ENCODE assay signal across 2 worm cellular contexts in the genomic region with DNA sequence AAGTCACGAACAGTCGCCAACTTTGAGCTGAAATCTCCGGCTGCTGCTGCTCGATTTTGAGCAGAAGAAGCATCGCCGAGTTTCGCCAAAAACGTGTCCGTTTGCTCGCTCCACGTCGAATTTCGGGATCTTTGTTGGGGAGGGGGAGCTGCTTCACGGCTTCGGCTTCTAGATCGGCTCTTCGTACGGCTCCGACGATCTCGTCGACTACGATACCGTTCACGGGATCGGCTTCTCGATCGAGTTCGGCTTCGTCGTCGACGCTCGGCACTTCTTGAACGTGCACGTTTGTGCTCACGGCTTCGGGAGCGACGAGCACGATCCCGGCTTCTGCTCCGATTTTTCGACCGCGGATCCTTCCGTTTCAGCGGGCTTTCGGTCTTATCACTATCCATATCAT.
TF ChIP-seq lines count a peak whose summit lies in the region.

No protein-coding gene starts in this region.

TF ChIP-seq in whole organism, L4 larva, 104 proteins besides CTCF, POLR2A, EP300 and RAD21:
- TF ChIP-seq fos-1 (tag; optimal IDR thresholded peaks at IDR 0.05; lab: Kevin White, UChicago) (no peak), set-16 (GFP tag; IDR thresholded peaks at IDR 0.05; lab: Robert Waterston, UW) (peak; percentile 88), lin-39 (tag; optimal IDR thresholded peaks at IDR 0.05; lab: Kevin White, UChicago) (no peak), pqm-1 (tag; optimal IDR thresholded peaks at IDR 0.05; lab: Kevin White, UChicago) (no peak), unc-130 (GFP tag; optimal IDR thresholded peaks at IDR 0.05; lab: Kevin White, UChicago) (no peak)
TF ChIP-seq in whole organism, L4 larva: peak in this region for 1.

TF ChIP-seq in whole organism, young adult, 124 proteins besides CTCF, POLR2A, EP300 and RAD21:
- TF ChIP-seq egrh-3 (GFP tag; IDR thresholded peaks at IDR 0.05; lab: Robert Waterston, UW) (peak; percentile 70; the same call in 1 of the 2 replicates), zfh-2 (GFP tag; conservative IDR thresholded peaks at IDR 0.05; lab: Robert Waterston, UW) (peak; percentile 90), ceh-100 (GFP tag; IDR thresholded peaks at IDR 0.05; lab: Robert Waterston, UW) (no peak), nfyb-1 (GFP tag; IDR thresholded peaks at IDR 0.05; lab: Robert Waterston, UW) (0 out of 2 replicates have a peak, but pooled peaks have one; percentile 16)
